Worm (Caenorhabditis elegans): Measurements from ENCODE around the gene F37C4.4.
A peak's percentile ranks its signal among the peaks of the same experiment; 100 is the strongest.

F37C4.4 gene

DNA sequence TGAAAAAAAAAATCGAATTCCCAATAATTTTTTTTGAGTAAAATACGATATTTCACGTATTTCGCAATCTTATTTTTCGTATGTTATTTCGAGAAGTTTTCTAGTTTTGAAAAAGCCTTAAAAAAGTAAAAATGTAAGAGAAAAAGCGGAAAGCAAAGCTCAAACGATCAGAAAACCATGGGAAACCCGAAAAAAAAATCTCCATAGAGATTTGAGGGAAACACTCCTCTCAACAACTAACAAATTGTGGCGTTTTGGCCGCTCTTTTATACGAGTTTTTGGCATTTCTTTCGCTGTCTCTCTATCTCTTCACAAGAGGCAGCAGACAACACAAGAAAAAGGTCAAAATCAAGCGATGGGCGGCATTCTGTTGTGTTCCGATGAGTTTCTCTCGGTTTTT lies 7.3 kb downstream of the F37C4.4 start (continued):
- TF ChIP-seq ets-4 (GFP tag; optimal IDR thresholded peaks at IDR 0.05) (no peak), K12H6.12 (tag; optimal IDR thresholded peaks at IDR 0.05) (peak; percentile 34), dox-1 (GFP tag; IDR thresholded peaks at IDR 0.05) (peak; percentile 46; the same call in 1 of the 2 replicates), sptf-2 (GFP tag; optimal IDR thresholded peaks at IDR 0.05) (no peak), cebp-1 (GFP tag; IDR thresholded peaks at IDR 0.05) (peak; percentile 61; the same call in 1 of the 2 replicates), cebp-1 (tag; optimal IDR thresholded peaks at IDR 0.05) (peak; percentile 92), ama-1 (optimal IDR thresholded peaks at IDR 0.05) (peak; percentile 58), ama-1 (GFP tag; optimal IDR thresholded peaks at IDR 0.05) (no peak), lin-40 (tag; optimal IDR thresholded peaks at IDR 0.05) (peak; percentile 42), attf-5 (GFP tag; optimal IDR thresholded peaks at IDR 0.05) (peak; percentile 29), repo-1 (tag; optimal IDR thresholded peaks at IDR 0.05) (no peak), hrde-1 (tag; optimal IDR thresholded peaks at IDR 0.05; ENCODE audit: borderline replicate concordance) (no peak), T07F8.4 (tag; optimal IDR thresholded peaks at IDR 0.05) (no peak), Y56A3A.18 (GFP tag; IDR thresholded peaks at IDR 0.05) (no peak), ztf-18 (tag; optimal IDR thresholded peaks at IDR 0.05) (no peak), lsy-27 (tag; optimal IDR thresholded peaks at IDR 0.05; ENCODE audit: borderline replicate concordance, insufficient read depth) (no peak), ceh-100 (GFP tag; IDR thresholded peaks at IDR 0.05) (no peak), nfyb-1 (GFP tag; IDR thresholded peaks at IDR 0.05) (no peak), B0019.2 (GFP tag; conservative IDR thresholded peaks at IDR 0.05) (no peak)

DNA sequence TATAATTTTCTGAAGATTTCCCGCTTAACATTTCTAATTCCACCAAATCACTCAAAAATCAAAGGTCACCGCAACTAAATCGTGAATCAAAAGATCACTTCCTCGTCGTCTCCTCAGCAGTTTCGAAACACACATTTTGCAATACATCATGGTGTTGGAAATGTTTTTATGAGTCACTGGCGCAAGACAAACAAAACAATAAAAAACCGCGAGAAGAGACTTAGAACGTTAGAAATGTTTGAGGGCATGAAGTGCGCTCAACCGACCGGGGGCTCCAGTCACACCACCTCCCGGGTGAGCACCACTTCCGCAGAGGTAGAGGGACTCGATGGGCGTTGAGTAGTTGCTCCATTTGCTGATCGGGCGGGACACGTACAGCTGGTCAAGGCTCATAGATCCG lies 8.2 kb downstream of the F37C4.4 start:
- TF ChIP-seq egrh-3 (GFP tag; IDR thresholded peaks at IDR 0.05) (peak; percentile 24; the same call in 1 of the 2 replicates), zfh-2 (GFP tag; conservative IDR thresholded peaks at IDR 0.05) (peak; percentile 89), lsl-1 (GFP tag; optimal IDR thresholded peaks at IDR 0.05) (no peak), nhr-27 (tag; optimal IDR thresholded peaks at IDR 0.05) (no peak), T07F8.4 (tag; optimal IDR thresholded peaks at IDR 0.05) (no peak), attf-5 (GFP tag; optimal IDR thresholded peaks at IDR 0.05) (peak; percentile 5), snpc-1.3 (tag; optimal IDR thresholded peaks at IDR 0.05; ENCODE audit: insufficient read depth) (no peak), Y53G8AR.9 (GFP tag; conservative IDR thresholded peaks at IDR 0.05) (0 out of 2 replicates have a peak, but pooled peaks have one; percentile 19), Y56A3A.18 (GFP tag; IDR thresholded peaks at IDR 0.05) (no peak), nfyb-1 (GFP tag; IDR thresholded peaks at IDR 0.05) (peak; percentile 34; the same call in 1 of the 2 replicates), unc-130 (GFP tag; optimal IDR thresholded peaks at IDR 0.05) (no peak), dox-1 (GFP tag; IDR thresholded peaks at IDR 0.05) (peak; percentile 49), bed-2 (GFP tag; IDR thresholded peaks at IDR 0.05) (no peak), lin-35 (GFP tag; optimal IDR thresholded peaks at IDR 0.05) (peak in 1 of 3 experiments; percentile 37), snpc-4 (GFP tag; optimal IDR thresholded peaks at IDR 0.05) (no peak), snpc-4 (tag; optimal IDR thresholded peaks at IDR 0.05) (no peak), hmg-1.2 (GFP tag; IDR thresholded peaks at IDR 0.05) (peak; percentile 39; the same call in 1 of the 2 replicates), nhr-80 (tag; optimal IDR thresholded peaks at IDR 0.05) (peak; percentile 39), cebp-1 (GFP tag; IDR thresholded peaks at IDR 0.05) (peak; percentile 84), cebp-1 (tag; optimal IDR thresholded peaks at IDR 0.05) (peak; percentile 92)

ce11 chrIV:3876955-3877354 lies 9.8 kb downstream of the F37C4.4 start:
- no peak for TF ChIP-seq Y95B8A.8 (GFP tag; IDR thresholded peaks at IDR 0.05)
- TF ChIP-seq Y56A3A.18 (GFP tag; IDR thresholded peaks at IDR 0.05): no peak
- TF ChIP-seq cebp-2 (GFP tag; IDR thresholded peaks at IDR 0.05): no peak
- no peak for TF ChIP-seq athp-1 (tag; optimal IDR thresholded peaks at IDR 0.05)
- TF ChIP-seq hlh-26 (GFP tag; conservative IDR thresholded peaks at IDR 0.05): no peak
- TF ChIP-seq hlh-12 (tag; optimal IDR thresholded peaks at IDR 0.05): no peak
- TF ChIP-seq nfya-1 (tag; optimal IDR thresholded peaks at IDR 0.05; ENCODE audit: borderline replicate concordance, insufficient read depth): no peak
- TF ChIP-seq ztf-25 (GFP tag; IDR thresholded peaks at IDR 0.05): no peak
- no peak for TF ChIP-seq ztf-22 (GFP tag; optimal IDR thresholded peaks at IDR 0.05)
- no peak for TF ChIP-seq T26A5.8 (tag; optimal IDR thresholded peaks at IDR 0.05)
- no peak for TF ChIP-seq C17E4.6 (GFP tag; IDR thresholded peaks at IDR 0.05)

Measured in whole organism, young adult.